Worm (Caenorhabditis elegans) whole organism, L3 larva: ENCODE results near the gene ptr-3.

Experiments
- ZK546.5 ChIP-seq: sonication (generic microtip); optimal IDR thresholded peaks from 2 replicates; lab custom pipeline; 2017; ENCODE audit warnings: missing biosample characterization, missing genetic modification characterization
- aly-2 ChIP-seq: fragments of 150-350 bp; optimal IDR thresholded peaks from 2 replicates; lab custom pipeline; 2014; ENCODE audit warnings: missing biosample characterization, missing genetic modification characterization
- ceh-28 ChIP-seq: fragments of 150-350 bp; optimal IDR thresholded peaks from 2 replicates; lab custom pipeline; 2014; ENCODE audit warnings: missing biosample characterization, missing genetic modification reagents, missing genetic modification characterization
- ceh-9 ChIP-seq: sonication (generic microtip); optimal IDR thresholded peaks from 2 replicates; lab custom pipeline; 2018; ENCODE audit warnings: missing biosample characterization, missing genetic modification characterization
- daf-12 ChIP-seq: fragments of 150-350 bp; optimal IDR thresholded peaks from 2 replicates; lab custom pipeline; 2014; ENCODE audit warnings: missing biosample characterization, missing genetic modification reagents, missing genetic modification characterization
- egl-27 ChIP-seq: sonication (generic microtip); optimal IDR thresholded peaks from 4 replicates; lab custom pipeline; 2017; ENCODE audit warnings: missing biosample characterization, missing genetic modification reagents, missing genetic modification characterization
- egl-5 ChIP-seq: fragments of 150-350 bp; optimal IDR thresholded peaks from 2 replicates; lab custom pipeline; 2017; ENCODE audit warnings: missing biosample characterization, missing genetic modification reagents, missing genetic modification characterization, inconsistent platforms
- elt-1 ChIP-seq: fragments of 150-350 bp; optimal IDR thresholded peaks from 2 replicates; lab custom pipeline; 2014; ENCODE audit warnings: missing biosample characterization, missing genetic modification characterization
- elt-2 ChIP-seq: sonication (generic microtip); optimal IDR thresholded peaks from 2 replicates; lab custom pipeline; 2016; ENCODE audit warnings: missing genetic modification reagents, mild to moderate bottlenecking, missing genetic modification characterization, missing compliant biosample characterization
- elt-3 ChIP-seq, 3 experiments: fragments of 150-350 bp in 1 of 3; sonication (generic microtip) in 2 of 3; optimal IDR thresholded peaks; 2 replicates in 2 of 3; 4 replicates in 1 of 3; lab custom pipeline; 2014 to 2017; ENCODE audit warnings: missing biosample characterization in 3 of 3, missing genetic modification characterization in 3 of 3
- eor-1 ChIP-seq, 2 experiments: fragments of 150-350 bp; optimal IDR thresholded peaks; 2 replicates each; lab custom pipeline; 2014 to 2018; ENCODE audit warnings: missing biosample characterization in 2 of 2, missing genetic modification characterization in 2 of 2
- fkh-10 ChIP-seq: sonication (generic microtip); optimal IDR thresholded peaks from 2 replicates; lab custom pipeline; 2017; ENCODE audit warnings: missing biosample characterization, missing genetic modification reagents, missing genetic modification characterization
- fos-1 ChIP-seq: fragments of 150-350 bp; optimal IDR thresholded peaks from 2 replicates; lab custom pipeline; 2014; ENCODE audit warnings: missing biosample characterization, missing genetic modification characterization
- jun-1 ChIP-seq: fragments of 150-350 bp; optimal IDR thresholded peaks from 2 replicates; lab custom pipeline; 2014; ENCODE audit warnings: missing biosample characterization, missing genetic modification reagents, missing genetic modification characterization
- lin-15B ChIP-seq: fragments of 150-350 bp; optimal IDR thresholded peaks from 2 replicates; lab custom pipeline; 2014; ENCODE audit warnings: missing biosample characterization, missing genetic modification characterization
- mml-1 ChIP-seq: fragments of 150-350 bp; sonication (generic microtip); optimal IDR thresholded peaks from 3 replicates; lab custom pipeline; 2014; ENCODE audit warnings: missing biosample characterization, missing genetic modification characterization
- nfya-1 ChIP-seq: sonication (generic microtip); optimal IDR thresholded peaks from 2 replicates; lab custom pipeline; 2017; ENCODE audit warnings: missing genetic modification characterization, mild to moderate bottlenecking, missing compliant biosample characterization, antibody characterized with exemption, moderate library complexity; ENCODE audit not compliant: insufficient read depth
- nhr-12 ChIP-seq: fragments of 150-350 bp; optimal IDR thresholded peaks from 2 replicates; lab custom pipeline; 2014; ENCODE audit warnings: missing biosample characterization, missing genetic modification characterization
- nhr-23 ChIP-seq: fragments of 150-350 bp; optimal IDR thresholded peaks from 2 replicates; lab custom pipeline; 2014; ENCODE audit warnings: missing biosample characterization, missing genetic modification reagents, missing genetic modification characterization
- nhr-237 ChIP-seq: fragments of 150-350 bp; optimal IDR thresholded peaks from 2 replicates; lab custom pipeline; 2014; ENCODE audit warnings: missing biosample characterization, missing genetic modification characterization
- nhr-25 ChIP-seq: sonication (generic microtip); optimal IDR thresholded peaks from 2 replicates; lab custom pipeline; 2017; ENCODE audit warnings: missing biosample characterization, missing genetic modification characterization
- nhr-28 ChIP-seq: fragments of 150-350 bp; optimal IDR thresholded peaks from 2 replicates; lab custom pipeline; 2014; ENCODE audit warnings: missing biosample characterization, missing genetic modification characterization
- nhr-67 ChIP-seq: fragments of 150-350 bp; optimal IDR thresholded peaks from 2 replicates; lab custom pipeline; 2014; ENCODE audit warnings: missing biosample characterization, missing genetic modification characterization
- pha-4 ChIP-seq: fragments of 150-350 bp; optimal IDR thresholded peaks from 2 replicates; lab custom pipeline; 2014; ENCODE audit warnings: missing biosample characterization, missing genetic modification reagents, missing genetic modification characterization
- pqm-1 ChIP-seq: fragments of 150-350 bp; optimal IDR thresholded peaks from 2 replicates; lab custom pipeline; 2017; ENCODE audit warnings: missing biosample characterization, missing genetic modification characterization, inconsistent platforms
- sea-2 ChIP-seq: fragments of 150-350 bp; sonication (generic microtip); optimal IDR thresholded peaks from 4 replicates; lab custom pipeline; 2014; ENCODE audit warnings: missing biosample characterization, missing genetic modification reagents, missing genetic modification characterization
- skn-1 ChIP-seq: fragments of 150-350 bp; optimal IDR thresholded peaks from 2 replicates; lab custom pipeline; 2014; ENCODE audit warnings: missing biosample characterization, missing genetic modification characterization
- zag-1 ChIP-seq: fragments of 150-350 bp; optimal IDR thresholded peaks from 2 replicates; lab custom pipeline; 2014; ENCODE audit warnings: missing biosample characterization, missing genetic modification characterization
- ztf-11 ChIP-seq: fragments of 150-350 bp; optimal IDR thresholded peaks from 2 replicates; lab custom pipeline; 2014; ENCODE audit warnings: missing biosample characterization, missing genetic modification characterization

The ptr-3 gene

ce11 chrII:379935-380334 lies 12.6 kb upstream of the ptr-3 start, which contains the start of gene C03H5.7:
Gene C03H5.7 (plus strand): TSS chrII:380235.
- TF ChIP-seq nfya-1 (tag; lab: Kevin White, UChicago) (no peak), pha-4 (tag; lab: Kevin White, UChicago) (no peak), egl-27 (tag; lab: Kevin White, UChicago) (no peak), skn-1 (tag; lab: Kevin White, UChicago) (no peak), aly-2 (tag; lab: Kevin White, UChicago) (no peak), nhr-237 (tag; lab: Kevin White, UChicago) (no peak), fkh-10 (GFP tag; lab: Kevin White, UChicago) (no peak), pqm-1 (tag; lab: Kevin White, UChicago) (no peak), ceh-28 (tag; lab: Kevin White, UChicago) (no peak), zag-1 (tag; lab: Kevin White, UChicago) (no peak), nhr-25 (no peak), nhr-12 (tag; lab: Kevin White, UChicago) (no peak), mml-1 (no peak), ceh-9 (tag; lab: Kevin White, UChicago) (no peak), sea-2 (GFP tag; lab: Kevin White, UChicago) (no peak), fos-1 (tag; lab: Kevin White, UChicago) (no peak), jun-1 (tag; lab: Kevin White, UChicago) (no peak)

- TF ChIP-seq nhr-23 (tag; lab: Kevin White, UChicago) (no peak), zag-1 (tag; lab: Kevin White, UChicago) (no peak), ztf-11 (tag; lab: Kevin White, UChicago) (no peak), pha-4 (tag; lab: Kevin White, UChicago) (no peak), ZK546.5 (no peak), nhr-67 (tag; lab: Kevin White, UChicago) (no peak)
- TF ChIP-seq, all 47 proteins: peak for 0
Measured at ce11 chrII:378351-378750, 11.0 kb upstream of the ptr-3 start, which contains the start of gene C03H5.9. Gene C03H5.9 (plus strand): TSS chrII:378651.

ce11 chrII:374950-375349 lies 7.6 kb upstream of the ptr-3 start, which contains the start of gene C03H5.4:
Gene C03H5.4 (plus strand): TSS chrII:375250.
- TF ChIP-seq eor-1 (tag; optimal IDR thresholded peaks at IDR 0.05; lab: Kevin White, UChicago) (no peak), nhr-67 (tag; lab: Kevin White, UChicago) (no peak), ztf-11 (tag; lab: Kevin White, UChicago) (no peak), elt-3 (tag; optimal IDR thresholded peaks at IDR 0.05; lab: Kevin White, UChicago) (no peak)

- TF ChIP-seq ceh-28 (tag; lab: Kevin White, UChicago) (no peak), nhr-67 (tag; lab: Kevin White, UChicago) (no peak), nfya-1 (tag; lab: Kevin White, UChicago) (peak; percentile 44), nhr-28 (no peak)
Measured at ce11 chrII:372235-372634, 4.9 kb upstream of the ptr-3 start.

- peak; percentile 17 for TF ChIP-seq nhr-25
- no peak for TF ChIP-seq sea-2 (GFP tag; lab: Kevin White, UChicago)
- peak; percentile 8 for TF ChIP-seq nhr-23 (tag; lab: Kevin White, UChicago)
- TF ChIP-seq nhr-28 = no peak
- TF ChIP-seq eor-1 (tag; optimal IDR thresholded peaks at IDR 0.05; lab: Kevin White, UChicago) = no peak
Measured at ce11 chrII:371549-371948, 4.2 kb upstream of the ptr-3 start.

- TF ChIP-seq elt-2 (tag; lab: Kevin White, UChicago) = no peak
- no peak for TF ChIP-seq mml-1
- TF ChIP-seq fkh-10 (GFP tag; lab: Kevin White, UChicago) = no peak
- no peak for TF ChIP-seq egl-5 (tag; lab: Kevin White, UChicago)
- peak; percentile 62 for TF ChIP-seq nfya-1 (tag; lab: Kevin White, UChicago)
- TF ChIP-seq egl-27 (tag; lab: Kevin White, UChicago) = no peak
- no peak for TF ChIP-seq elt-1 (tag; lab: Kevin White, UChicago)
Measured at ce11 chrII:370394-370793, 3.0 kb upstream of the ptr-3 start.

ce11 chrII:356969-357368 lies 10.4 kb downstream of the ptr-3 start, which contains the start of gene dmsr-4:
Gene dmsr-4 (minus strand): TSS chrII:357069.
- TF ChIP-seq nfya-1 (tag; lab: Kevin White, UChicago) (no peak), lin-15B (tag; lab: Kevin White, UChicago) (no peak), nhr-28 (no peak), daf-12 (tag; lab: Kevin White, UChicago) (no peak)
